Fruit fly (Drosophila melanogaster) whole organism, embryonic: ENCODE results near the gene Ifrd1.

ENCODE experiments used
- Adf1 ChIP-seq: fragments of 200-800 bp; sonication (Bioruptor generic); IDR thresholded peaks from 2 replicates; pipeline ENCODE4 v1.3.6; 2022; ENCODE audit warnings: missing biosample characterization, missing genetic modification characterization
- Atf-2 ChIP-seq: fragments of 200-800 bp; sonication (Bioruptor generic); optimal IDR thresholded peaks from 2 replicates; lab custom pipeline; 2016; ENCODE audit warnings: missing biosample characterization, missing genetic modification characterization
- Awh ChIP-seq: fragments of 200-800 bp; sonication (Bioruptor generic); IDR thresholded peaks from 2 replicates; pipeline ENCODE4, ENCODE4 v1.3.6; 2022; ENCODE audit warnings: missing biosample characterization, missing genetic modification characterization
- CG1024 ChIP-seq: fragments of 200-800 bp; sonication (Bioruptor generic); IDR thresholded peaks from 2 replicates; pipeline ENCODE4 v1.3.6; 2022; ENCODE audit warnings: missing biosample characterization, missing genetic modification characterization
- CG10321 ChIP-seq: fragments of 200-800 bp; sonication (Bioruptor generic); IDR thresholded peaks from 2 replicates; pipeline ENCODE4 v1.3.6; 2022; ENCODE audit warnings: missing biosample characterization, missing genetic modification characterization
- CG10959 ChIP-seq: fragments of 200-800 bp; sonication (Bioruptor generic); IDR thresholded peaks from 2 replicates; pipeline ENCODE4 v1.3.6; 2022; ENCODE audit warnings: missing biosample characterization, missing genetic modification characterization
- CG13296 ChIP-seq: fragments of 200-800 bp; sonication (Bioruptor generic); optimal IDR thresholded peaks from 3 replicates; lab custom pipeline; 2018; ENCODE audit warnings: missing biosample characterization, mild to moderate bottlenecking, missing genetic modification characterization
- CG14050 ChIP-seq: fragments of 200-800 bp; sonication (Bioruptor generic); IDR thresholded peaks from 3 replicates; pipeline ENCODE4 v1.3.6; 2022; ENCODE audit warnings: missing biosample characterization, missing genetic modification characterization
- CG14965 ChIP-seq: fragments of 200-800 bp; sonication (Bioruptor generic); optimal IDR thresholded peaks from 2 replicates; lab custom pipeline; 2016; ENCODE audit warnings: missing biosample characterization, missing genetic modification characterization, borderline replicate concordance
- CG15011 ChIP-seq: fragments of 200-800 bp; sonication (Bioruptor generic); optimal IDR thresholded peaks from 3 replicates; lab custom pipeline; 2018; ENCODE audit warnings: missing biosample characterization, mild to moderate bottlenecking, missing genetic modification characterization
- CG15073 ChIP-seq: fragments of 200-800 bp; sonication (Bioruptor generic); optimal IDR thresholded peaks from 2 replicates; lab custom pipeline; 2016; ENCODE audit warnings: missing biosample characterization, missing genetic modification characterization
- CG16815 ChIP-seq: fragments of 200-800 bp; sonication (Bioruptor generic); optimal IDR thresholded peaks from 3 replicates; lab custom pipeline; 2017; ENCODE audit warnings: missing biosample characterization, mild to moderate bottlenecking, missing genetic modification characterization
- CG16863 ChIP-seq: fragments of 200-800 bp; sonication (Bioruptor generic); optimal IDR thresholded peaks from 3 replicates; lab custom pipeline; 2016; ENCODE audit warnings: missing biosample characterization, missing genetic modification characterization
- CG17385 ChIP-seq: fragments of 200-800 bp; sonication (Bioruptor generic); optimal IDR thresholded peaks from 3 replicates; lab custom pipeline; 2018; ENCODE audit warnings: missing biosample characterization, mild to moderate bottlenecking, missing genetic modification characterization
- CG1832 ChIP-seq: fragments of 200-800 bp; sonication (Bioruptor generic); optimal IDR thresholded peaks from 2 replicates; lab custom pipeline; 2017; ENCODE audit warnings: missing biosample characterization, mild to moderate bottlenecking, missing genetic modification characterization, inconsistent platforms
- CG2712 ChIP-seq: fragments of 200-800 bp; optimal IDR thresholded peaks from 3 replicates; lab custom pipeline; 2019; ENCODE audit warnings: missing biosample characterization, mild to moderate bottlenecking, missing genetic modification characterization, moderate library complexity
- CG6272 ChIP-seq: fragments of 200-800 bp; sonication (Bioruptor generic); IDR thresholded peaks from 2 replicates; pipeline ENCODE4 v1.3.6; 2022; ENCODE audit warnings: missing biosample characterization, missing genetic modification characterization
- CG6683 ChIP-seq: fragments of 200-800 bp; sonication (Bioruptor generic); optimal IDR thresholded peaks from 2 replicates; lab custom pipeline; 2017; ENCODE audit warnings: missing biosample characterization, mild to moderate bottlenecking, missing genetic modification characterization, missing genetic modification reagents
- CG6689 ChIP-seq: fragments of 200-800 bp; sonication (Bioruptor generic); IDR thresholded peaks from 2 replicates; pipeline ENCODE4 v1.3.6; 2022; ENCODE audit warnings: missing biosample characterization, missing genetic modification characterization
- CG8944 ChIP-seq: fragments of 200-800 bp; sonication (Bioruptor generic); optimal IDR thresholded peaks from 3 replicates; lab custom pipeline; 2016; ENCODE audit warnings: missing biosample characterization, missing genetic modification characterization
- CG9817 ChIP-seq: fragments of 200-800 bp; sonication (Bioruptor generic); optimal IDR thresholded peaks from 2 replicates; lab custom pipeline; 2018; ENCODE audit warnings: missing biosample characterization, mild to moderate bottlenecking, missing genetic modification characterization, moderate library complexity
- CHES-1-like ChIP-seq: fragments of 200-800 bp; sonication (Bioruptor generic); optimal IDR thresholded peaks from 2 replicates; lab custom pipeline; 2016; ENCODE audit warnings: missing biosample characterization, missing genetic modification characterization
- Camta ChIP-seq: fragments of 200-800 bp; sonication (Bioruptor generic); optimal IDR thresholded peaks from 2 replicates; lab custom pipeline; 2016; ENCODE audit warnings: missing biosample characterization, missing genetic modification characterization
- Eip74EF ChIP-seq, 2 experiments: fragments of 200-800 bp in 1 of 2; fragments of >200 bp in 1 of 2; sonication (Bioruptor generic) in 1 of 2; optimal IDR thresholded peaks; 2 replicates each; lab custom pipeline; 2017 to 2019; ENCODE audit warnings: missing biosample characterization in 2 of 2, missing genetic modification characterization in 2 of 2, mild to moderate bottlenecking in 1 of 2, moderate library complexity in 1 of 2
- Ets65A ChIP-seq: fragments of 200-800 bp; sonication (Bioruptor generic); peaks from one replicate; lab custom pipeline; 2016; ENCODE audit warnings: missing biosample characterization, missing genetic modification characterization
- GATAe ChIP-seq: fragments of 200-800 bp; sonication (Bioruptor generic); conservative IDR thresholded peaks from 2 replicates; pipeline ENCODE4 v1.3.6; 2022; ENCODE audit warnings: missing biosample characterization, missing genetic modification characterization
- Gsc ChIP-seq: fragments of 200-800 bp; sonication (Bioruptor generic); IDR thresholded peaks from 2 replicates; pipeline ENCODE4 v1.3.6; 2022; ENCODE audit warnings: missing biosample characterization, missing genetic modification characterization
- H2.0 ChIP-seq: fragments of 200-800 bp; sonication (Bioruptor generic); IDR thresholded peaks from 2 replicates; pipeline ENCODE4 v1.3.6; 2022; ENCODE audit warnings: missing biosample characterization, missing genetic modification characterization
- MESR4 ChIP-seq: fragments of 200-800 bp; sonication (Bioruptor generic); optimal IDR thresholded peaks from 2 replicates; lab custom pipeline; 2018; ENCODE audit warnings: missing biosample characterization, mild to moderate bottlenecking, missing genetic modification characterization, moderate library complexity
- Neu2 ChIP-seq: fragments of 200-800 bp; sonication (Bioruptor generic); optimal IDR thresholded peaks from 3 replicates; lab custom pipeline; 2016; ENCODE audit warnings: missing biosample characterization, missing genetic modification characterization, borderline replicate concordance
- Nf-YB ChIP-seq: fragments of 200-800 bp; sonication (Bioruptor generic); optimal IDR thresholded peaks from 3 replicates; lab custom pipeline; 2019; ENCODE audit warnings: missing biosample characterization, mild to moderate bottlenecking, missing genetic modification characterization, moderate library complexity
- Oaz ChIP-seq: fragments of 200-800 bp; sonication (Bioruptor generic); IDR thresholded peaks from 2 replicates; pipeline ENCODE4 v1.3.6; 2022; ENCODE audit warnings: missing biosample characterization, missing genetic modification characterization
- Vsx1 ChIP-seq: fragments of 200-800 bp; sonication (Bioruptor generic); optimal IDR thresholded peaks from 2 replicates; lab custom pipeline; 2017; ENCODE audit warnings: missing biosample characterization, mild to moderate bottlenecking, missing genetic modification characterization, missing genetic modification reagents
- ase ChIP-seq: fragments of 200-800 bp; sonication (Bioruptor generic); IDR thresholded peaks from 3 replicates; pipeline ENCODE4 v1.3.6; 2022; ENCODE audit warnings: missing biosample characterization, missing genetic modification characterization
- br ChIP-seq: fragments of >200 bp; optimal IDR thresholded peaks from 2 replicates; lab custom pipeline; 2017
- bsh ChIP-seq, 2 experiments: fragments of 200-800 bp; sonication (Bioruptor generic); optimal IDR thresholded peaks; 2 replicates each; lab custom pipeline; 2017 to 2018; ENCODE audit warnings: mild to moderate bottlenecking in 2 of 2, missing biosample characterization in 2 of 2, missing genetic modification characterization in 2 of 2, moderate library complexity in 1 of 2
- cato ChIP-seq: fragments of 200-800 bp; sonication (Bioruptor generic); optimal IDR thresholded peaks from 2 replicates; lab custom pipeline; 2016; ENCODE audit warnings: missing biosample characterization, missing genetic modification characterization, borderline replicate concordance
- ftz-f1 ChIP-seq: fragments of 200-800 bp; sonication (Bioruptor generic); optimal IDR thresholded peaks from 2 replicates; lab custom pipeline; 2016; ENCODE audit warnings: missing biosample characterization, missing genetic modification characterization
- gcm2 ChIP-seq: fragments of 200-800 bp; sonication (Bioruptor generic); optimal IDR thresholded peaks from 2 replicates; lab custom pipeline; 2016; ENCODE audit warnings: missing biosample characterization, missing genetic modification characterization
- gsb ChIP-seq: fragments of 200-800 bp; sonication (Bioruptor generic); IDR thresholded peaks from 2 replicates; pipeline ENCODE4 v1.3.6; 2022; ENCODE audit warnings: missing biosample characterization, missing genetic modification characterization
- lola ChIP-seq, 3 experiments: fragments of >200 bp in 2 of 3; fragments of 200-800 bp in 1 of 3; sonication (Bioruptor generic) in 1 of 3; optimal IDR thresholded peaks; 2 replicates each; lab custom pipeline; 2017 to 2019; ENCODE audit warnings: missing biosample characterization in 3 of 3, missing genetic modification characterization in 3 of 3, mild to moderate bottlenecking in 1 of 3, moderate library complexity in 1 of 3
- mam ChIP-seq: fragments of 200-800 bp; sonication (Bioruptor generic); optimal IDR thresholded peaks from 3 replicates; lab custom pipeline; 2016; ENCODE audit warnings: missing biosample characterization, missing genetic modification characterization
- ranshi ChIP-seq: fragments of 200-800 bp; sonication (Bioruptor generic); IDR thresholded peaks from 2 replicates; pipeline ENCODE4 v1.3.6; 2022; ENCODE audit warnings: missing biosample characterization, missing genetic modification characterization
- scrt ChIP-seq: fragments of 200-800 bp; sonication (Bioruptor generic); optimal IDR thresholded peaks from 2 replicates; lab custom pipeline; 2018; ENCODE audit warnings: missing biosample characterization, mild to moderate bottlenecking, missing genetic modification characterization, moderate library complexity
- sna ChIP-seq: fragments of 200-800 bp; sonication (Bioruptor generic); IDR thresholded peaks from 2 replicates; pipeline ENCODE4 v1.3.6; 2022; ENCODE audit warnings: missing biosample characterization, missing genetic modification characterization; ENCODE audit not compliant: partially characterized antibody
- ssp ChIP-seq: fragments of 200-800 bp; sonication (Bioruptor generic); IDR thresholded peaks from 2 replicates; pipeline ENCODE4 v1.3.6; 2022; ENCODE audit warnings: missing biosample characterization, missing genetic modification characterization
- sug ChIP-seq: fragments of 200-800 bp; optimal IDR thresholded peaks from 2 replicates; lab custom pipeline; 2019; ENCODE audit warnings: missing biosample characterization, mild to moderate bottlenecking, missing genetic modification characterization, moderate library complexity
- twi ChIP-seq: fragments of 200-800 bp; optimal IDR thresholded peaks from 2 replicates; lab custom pipeline; 2019; ENCODE audit warnings: missing biosample characterization, mild to moderate bottlenecking, missing genetic modification characterization, moderate library complexity
- vfl ChIP-seq: fragments of 200-800 bp; sonication (Bioruptor generic); optimal IDR thresholded peaks from 2 replicates; lab custom pipeline; 2016; ENCODE audit warnings: missing biosample characterization, missing genetic modification characterization
- yki ChIP-seq: fragments of >200 bp; optimal IDR thresholded peaks from 3 replicates; lab custom pipeline; 2018

The Ifrd1 gene

DNA sequence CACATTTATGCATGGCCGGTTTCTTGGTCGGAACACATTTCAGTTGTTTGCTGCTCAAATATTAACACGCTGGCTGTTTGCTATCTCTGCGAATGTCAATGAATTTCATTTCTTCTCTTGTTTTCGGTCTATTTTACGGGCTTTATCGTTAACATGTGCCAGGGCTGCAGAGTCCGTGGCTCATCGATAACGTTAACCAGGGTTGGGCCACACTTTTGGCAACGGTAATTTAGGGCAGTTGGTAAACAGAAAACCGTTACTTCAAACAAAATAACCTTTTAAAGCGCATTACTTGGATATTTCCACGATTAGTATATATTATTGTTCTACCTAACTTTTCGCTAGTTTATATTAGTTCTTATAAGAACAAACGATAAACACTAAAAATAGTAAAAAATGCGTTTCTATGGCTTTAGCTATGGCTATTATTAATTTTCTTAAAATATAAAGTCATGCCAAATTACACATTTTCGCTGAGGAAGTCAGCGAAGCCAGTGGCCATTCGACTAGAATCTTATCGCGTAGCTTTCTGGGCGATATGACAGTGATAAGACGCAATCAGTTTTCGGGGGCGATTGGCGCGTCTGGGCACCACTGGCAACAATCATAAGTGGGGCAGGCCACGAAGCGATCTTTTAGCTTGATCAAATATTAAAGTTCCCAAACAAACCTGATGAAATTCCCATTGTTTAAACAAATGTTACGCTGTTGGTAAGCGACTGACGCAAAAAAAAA is 8.8 kb upstream of the Ifrd1 start (continued):
- TF ChIP-seq CG14050 (GFP tag; lab: Robert Waterston, UW): peak; percentile 13; the same call in 1 of the 3 replicates
- peak in 1 of 2 experiments; percentile 32 for TF ChIP-seq bsh (GFP tag; optimal IDR thresholded peaks at IDR 0.05; lab: Kevin White, UChicago)
- no peak for TF ChIP-seq Atf-2 (GFP tag; lab: Kevin White, UChicago)
- TF ChIP-seq gcm2: no peak
- TF ChIP-seq CG1024: peak; percentile 56; the same call in 1 of the 2 replicates
- peak; percentile 68 for TF ChIP-seq CG16863 (GFP tag; lab: Kevin White, UChicago)
- peak; percentile 66 for TF ChIP-seq CG13296 (GFP tag; lab: Kevin White, UChicago)
- no peak for TF ChIP-seq CG9817 (tag; lab: Kevin White, UChicago)
- TF ChIP-seq MESR4 (GFP tag; lab: Kevin White, UChicago): peak; percentile 32
- peak; percentile 84 for TF ChIP-seq GATAe
- TF ChIP-seq ssp: no peak; the same call in 1 of the 2 replicates
- TF ChIP-seq CG16815: no peak
- peak; percentile 48 for TF ChIP-seq H2.0 (GFP tag; lab: Robert Waterston, UW)
- peak; percentile 33 for TF ChIP-seq mam
- no peak for TF ChIP-seq CG8944
- TF ChIP-seq gsb (GFP tag; lab: Robert Waterston, UW): no peak; the same call in 1 of the 2 replicates
- TF ChIP-seq CHES-1-like (GFP tag; lab: Kevin White, UChicago): peak; percentile 47
- no peak for TF ChIP-seq Neu2 (GFP tag; lab: Kevin White, UChicago)
- TF ChIP-seq ftz-f1 (GFP tag; lab: Kevin White, UChicago): no peak
- TF ChIP-seq Ets65A (GFP tag; lab: Kevin White, UChicago): peak; percentile 81
- TF ChIP-seq CG15073: no peak
- no peak for TF ChIP-seq CG1832 (GFP tag; lab: Kevin White, UChicago)
- peak; percentile 36 for TF ChIP-seq CG2712 (tag; lab: Kevin White, UChicago)
- TF ChIP-seq CG6272 (GFP tag; lab: Robert Waterston, UW): no peak
- TF ChIP-seq yki (lab: Kevin White, UChicago): no peak
- TF ChIP-seq Vsx1 (GFP tag; lab: Kevin White, UChicago): peak; percentile 15
- TF ChIP-seq br (lab: Kevin White, UChicago): no peak
- TF ChIP-seq Eip74EF (GFP tag; optimal IDR thresholded peaks at IDR 0.05; lab: Kevin White, UChicago): no peak
- TF ChIP-seq CG17385 (GFP tag; lab: Kevin White, UChicago): peak; percentile 36
- TF ChIP-seq CG6689 (GFP tag; lab: Robert Waterston, UW): peak; percentile 13; the same call in 1 of the 2 replicates
- TF ChIP-seq CG14965: no peak
- TF ChIP-seq Awh (GFP tag; lab: Robert Waterston, UW): peak; percentile 76
- TF ChIP-seq Camta: peak; percentile 59
- no peak for TF ChIP-seq cato (GFP tag; lab: Kevin White, UChicago)
- no peak for TF ChIP-seq CG10959 (GFP tag; lab: Robert Waterston, UW)
- TF ChIP-seq CG15011 (GFP tag; lab: Kevin White, UChicago): no peak
- no peak for TF ChIP-seq ase (GFP tag; lab: Robert Waterston, UW)
- TF ChIP-seq CG10321: no peak; the same call in 1 of the 2 replicates
- TF ChIP-seq lola (GFP tag; optimal IDR thresholded peaks at IDR 0.05; lab: Kevin White, UChicago): no peak
- TF ChIP-seq twi (tag; lab: Kevin White, UChicago): no peak
- TF ChIP-seq CG6683 (GFP tag; lab: Kevin White, UChicago): peak; percentile 34
- TF ChIP-seq Oaz: no peak
- no peak; the same call in 1 of the 2 replicates for TF ChIP-seq Adf1 (GFP tag; lab: Robert Waterston, UW)
- no peak for TF ChIP-seq sna
- peak; percentile 58; the same call in 1 of the 2 replicates for TF ChIP-seq ranshi (GFP tag; lab: Robert Waterston, UW)
- no peak for TF ChIP-seq Gsc
- peak; percentile 15 for TF ChIP-seq scrt (GFP tag; lab: Kevin White, UChicago)
- peak; percentile 75 for TF ChIP-seq sug (tag; lab: Kevin White, UChicago)
- TF ChIP-seq Nf-YB (GFP tag; lab: Kevin White, UChicago): no peak
- TF ChIP-seq vfl (GFP tag; lab: Kevin White, UChicago): peak; percentile 31
